Worm (Caenorhabditis elegans) whole organism, young adult: ENCODE data around the gene srv-22.

Source experiments
- atf-7 ChIP-seq: sonication (generic microtip); optimal IDR thresholded peaks from 2 replicates; lab custom pipeline; 2017; ENCODE audit warnings: mild to moderate bottlenecking, missing genetic modification characterization, missing compliant biosample characterization
- attf-3 ChIP-seq: fragments of 200-800 bp; sonication (Bioruptor generic); conservative IDR thresholded peaks from 2 replicates; pipeline ENCODE4 v1.3.6; 2022; ENCODE audit warnings: missing genetic modification reagents, missing genetic modification characterization, missing compliant biosample characterization
- ccch-3 ChIP-seq: fragments of 200-800 bp; sonication (Bioruptor generic); optimal IDR thresholded peaks from 2 replicates; lab custom pipeline; 2018; ENCODE audit warnings: mild to moderate bottlenecking, missing genetic modification characterization, missing compliant biosample characterization
- die-1 ChIP-seq: sonication (generic microtip); optimal IDR thresholded peaks from 2 replicates; lab custom pipeline; 2016; ENCODE audit warnings: missing genotype, mild to moderate bottlenecking, missing genetic modification characterization, missing compliant biosample characterization
- efl-1 ChIP-seq: fragments of 150-350 bp; optimal IDR thresholded peaks from 2 replicates; lab custom pipeline; 2014; ENCODE audit warnings: missing biosample characterization, missing genetic modification reagents, missing genetic modification characterization
- hlh-26 ChIP-seq: fragments of 200-800 bp; sonication (Bioruptor generic); conservative IDR thresholded peaks from 2 replicates; pipeline ENCODE4 v1.3.6; 2022; ENCODE audit warnings: missing genetic modification reagents, missing genetic modification characterization, missing compliant biosample characterization
- lsl-1 ChIP-seq: fragments of 200-800 bp; sonication (Bioruptor generic); optimal IDR thresholded peaks from 2 replicates; lab custom pipeline; 2018; ENCODE audit warnings: mild to moderate bottlenecking, missing genetic modification characterization, moderate library complexity, missing compliant biosample characterization
- pha-4 ChIP-seq: fragments of 150-350 bp; sonication (generic microtip); optimal IDR thresholded peaks from 2 replicates; lab custom pipeline; 2014; ENCODE audit warnings: missing biosample characterization, missing genetic modification reagents, missing genetic modification characterization
- somi-1 ChIP-seq: fragments of 200-800 bp; sonication (Bioruptor generic); optimal IDR thresholded peaks from 2 replicates; lab custom pipeline; 2018; ENCODE audit warnings: mild to moderate bottlenecking, missing genetic modification characterization, missing compliant biosample characterization
- unc-62 ChIP-seq: fragments of 150-350 bp; optimal IDR thresholded peaks from 2 replicates; lab custom pipeline; 2014; ENCODE audit warnings: missing biosample characterization, missing genetic modification reagents, missing genetic modification characterization

DNA sequence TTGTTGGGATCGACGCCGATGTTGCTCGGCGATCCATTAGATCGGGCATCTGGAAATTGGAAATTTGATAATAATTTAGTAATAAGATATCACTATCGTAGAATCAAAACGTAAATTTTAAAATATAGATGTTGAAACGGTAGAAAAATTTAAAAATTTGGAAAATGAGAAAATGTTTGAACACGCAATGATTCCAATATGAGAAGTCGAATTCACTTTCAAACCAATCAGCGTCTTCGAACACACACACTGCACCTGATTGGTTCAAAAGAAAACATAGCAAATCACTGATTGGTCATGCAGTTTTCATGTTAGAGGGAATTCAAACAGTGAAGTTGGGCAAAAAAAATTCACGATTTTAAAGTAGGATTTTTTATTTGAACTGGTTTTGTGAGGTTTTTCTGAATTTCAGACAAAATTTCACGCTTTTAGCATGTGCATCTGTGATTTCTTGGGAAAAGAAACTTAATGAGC lies 23.6 kb upstream of the srv-22 start, which contains the start of gene H04M03.12:
- TF ChIP-seq pha-4 (tag; lab: Kevin White, UChicago) (no peak), atf-7 (no peak), ccch-3 (GFP tag; lab: Kevin White, UChicago) (no peak), hlh-26 (no peak), attf-3 (GFP tag; lab: Robert Waterston, UW) (no peak), efl-1 (GFP tag; lab: Kevin White, UChicago) (no peak), unc-62 (GFP tag; lab: Kevin White, UChicago) (no peak), lsl-1 (GFP tag; lab: Kevin White, UChicago) (no peak), somi-1 (GFP tag; lab: Kevin White, UChicago) (no peak), die-1 (tag; lab: Kevin White, UChicago) (no peak)
